Worm (Caenorhabditis elegans) whole organism, L1 larva: ENCODE measurements around the gene exc-7.

Source experiments
- nhr-237 ChIP-seq: fragments of 150-350 bp; optimal IDR thresholded peaks from 2 replicates; lab custom pipeline; 2014; ENCODE audit warnings: missing biosample characterization, missing genetic modification characterization
- nhr-85 ChIP-seq: sonication (generic microtip); peaks from one replicate; lab custom pipeline; 2016; ENCODE audit warnings: missing genetic modification characterization, inconsistent platforms, missing compliant biosample characterization
- tbx-2 ChIP-seq: sonication (generic microtip); optimal IDR thresholded peaks from 2 replicates; lab custom pipeline; 2016; ENCODE audit warnings: missing genetic modification characterization, missing compliant biosample characterization

ce11 chrII:9605954-9606353 lies 30.2 kb downstream of the exc-7 start:
- TF ChIP-seq nhr-237 (tag; lab: Kevin White, UChicago) (no peak), tbx-2 (tag; lab: Kevin White, UChicago) (no peak), nhr-85 (peak; percentile 88)
